Worm (Caenorhabditis elegans) whole organism, L4 larva: ENCODE data around the gene ZK177.9.

Experiments used
- Y5F2A.4 ChIP-seq: fragments of 200-800 bp; sonication (Bioruptor generic); optimal IDR thresholded peaks from 2 replicates; lab custom pipeline; 2018; ENCODE audit warnings: mild to moderate bottlenecking, missing genetic modification characterization, missing compliant biosample characterization
- dve-1 ChIP-seq: sonication (generic microtip); optimal IDR thresholded peaks from 2 replicates; lab custom pipeline; 2017; ENCODE audit warnings: antibody characterized with exemption, mild to moderate bottlenecking, missing genetic modification characterization, missing compliant biosample characterization; ENCODE audit not compliant: insufficient read depth
- hif-1 ChIP-seq, 2 experiments: sonication (generic microtip); optimal IDR thresholded peaks; 2 replicates each; lab custom pipeline; 2016 to 2017; ENCODE audit warnings: missing compliant biosample characterization in 2 of 2, missing genetic modification characterization in 2 of 2, missing genetic modification reagents in 2 of 2, missing genotype in 2 of 2, mild to moderate bottlenecking in 1 of 2
- lin-1 ChIP-seq: fragments of 200-800 bp; sonication (Bioruptor generic); IDR thresholded peaks from 2 replicates; pipeline ENCODE4 v1.3.6; 2022; ENCODE audit warnings: missing genetic modification reagents, missing genetic modification characterization, missing compliant biosample characterization
- lin-15B ChIP-seq: fragments of 150-350 bp; sonication (generic microtip); optimal IDR thresholded peaks from 3 replicates; lab custom pipeline; 2014; ENCODE audit warnings: missing biosample characterization, missing genetic modification characterization
- lin-39 ChIP-seq: fragments of 150-350 bp; optimal IDR thresholded peaks from 2 replicates; lab custom pipeline; 2014; ENCODE audit warnings: missing biosample characterization, missing genetic modification reagents, missing genetic modification characterization
- lsy-2 ChIP-seq, 2 experiments: fragments of 150-350 bp in 1 of 2; sonication (generic microtip) in 1 of 2; optimal IDR thresholded peaks; 2 replicates each; lab custom pipeline; 2014 to 2017; ENCODE audit warnings: missing biosample characterization in 2 of 2, missing genetic modification characterization in 2 of 2
- madf-9 ChIP-seq: fragments of 200-800 bp; sonication (Bioruptor generic); conservative IDR thresholded peaks from 2 replicates; pipeline ENCODE4 v1.3.6; 2022; ENCODE audit warnings: missing genetic modification reagents, missing genetic modification characterization, missing compliant biosample characterization
- nhr-10 ChIP-seq: fragments of 150-350 bp; optimal IDR thresholded peaks from 2 replicates; lab custom pipeline; 2014; ENCODE audit warnings: missing biosample characterization, missing genetic modification characterization
- nhr-77 ChIP-seq: fragments of 150-350 bp; optimal IDR thresholded peaks from 2 replicates; lab custom pipeline; 2014; ENCODE audit warnings: missing biosample characterization, missing genetic modification characterization
- rbr-2 ChIP-seq: sonication (generic microtip); optimal IDR thresholded peaks from 2 replicates; lab custom pipeline; 2016; ENCODE audit warnings: missing genotype, missing genetic modification characterization, missing compliant biosample characterization
- spr-3 ChIP-seq: fragments of 200-800 bp; sonication (Bioruptor generic); optimal IDR thresholded peaks from 2 replicates; lab custom pipeline; 2018; ENCODE audit warnings: mild to moderate bottlenecking, missing genetic modification characterization, missing compliant biosample characterization

- no peak for TF ChIP-seq madf-9
- TF ChIP-seq spr-3, result no peak
- no peak for TF ChIP-seq lin-39 (tag; lab: Kevin White, UChicago)
- no peak for TF ChIP-seq nhr-10 (tag; lab: Kevin White, UChicago)
- TF ChIP-seq lin-1 (GFP tag; lab: Robert Waterston, UW), result no peak
- no peak for TF ChIP-seq Y5F2A.4 (GFP tag; lab: Kevin White, UChicago)
- TF ChIP-seq rbr-2 (tag; lab: Kevin White, UChicago), result no peak
- TF ChIP-seq lin-15B, result no peak
- TF ChIP-seq nhr-77, result no peak
- no peak for TF ChIP-seq dve-1 (tag; lab: Kevin White, UChicago)
- TF ChIP-seq lsy-2 (tag; optimal IDR thresholded peaks at IDR 0.05; lab: Kevin White, UChicago), result no peak
- no peak for TF ChIP-seq hif-1 (tag; optimal IDR thresholded peaks at IDR 0.05; lab: Kevin White, UChicago)
Measured at ce11 chrII:5481982-5482381, 35.6 kb downstream of the ZK177.9 start, which contains the start of gene cal-8.
